Fruit fly (Drosophila melanogaster) whole organism, embryonic: ENCODE measurements around the gene CG32259.
A peak's percentile ranks its signal among the peaks of the same experiment; 100 is the strongest.

Experiments
- Atf-2 ChIP-seq: fragments of 200-800 bp; sonication (Bioruptor generic); optimal IDR thresholded peaks from 2 replicates; lab custom pipeline; 2016; ENCODE audit warnings: missing biosample characterization, missing genetic modification characterization
- CG11696 ChIP-seq: fragments of 200-800 bp; sonication (Bioruptor generic); IDR thresholded peaks from 2 replicates; pipeline ENCODE4 v1.3.6; 2022; ENCODE audit warnings: missing biosample characterization, missing genetic modification characterization
- CG11723 ChIP-seq: fragments of 200-800 bp; sonication (Bioruptor generic); optimal IDR thresholded peaks from 2 replicates; lab custom pipeline; 2017; ENCODE audit warnings: missing biosample characterization, mild to moderate bottlenecking, missing genetic modification characterization
- CG12744 ChIP-seq: fragments of 200-800 bp; sonication (Bioruptor generic); optimal IDR thresholded peaks from 2 replicates; lab custom pipeline; 2016; ENCODE audit warnings: missing biosample characterization, missing genetic modification characterization
- CG13287 ChIP-seq: fragments of 200-800 bp; sonication (Bioruptor generic); IDR thresholded peaks from 2 replicates; pipeline ENCODE4 v1.3.6; 2022; ENCODE audit warnings: missing biosample characterization, missing genetic modification characterization; ENCODE audit not compliant: partially characterized antibody
- CG14965 ChIP-seq: fragments of 200-800 bp; sonication (Bioruptor generic); optimal IDR thresholded peaks from 2 replicates; lab custom pipeline; 2016; ENCODE audit warnings: missing biosample characterization, missing genetic modification characterization, borderline replicate concordance
- CG15601 ChIP-seq: fragments of 200-800 bp; sonication (Bioruptor generic); optimal IDR thresholded peaks from 3 replicates; lab custom pipeline; 2019; ENCODE audit warnings: missing biosample characterization, mild to moderate bottlenecking, missing genetic modification characterization, moderate library complexity
- CG1602 ChIP-seq: fragments of 200-800 bp; sonication (Bioruptor generic); optimal IDR thresholded peaks from 3 replicates; lab custom pipeline; 2016; ENCODE audit warnings: missing biosample characterization, missing genetic modification characterization
- CG17186 ChIP-seq: fragments of 200-800 bp; sonication (Bioruptor generic); optimal IDR thresholded peaks from 3 replicates; lab custom pipeline; 2017; ENCODE audit warnings: missing biosample characterization, missing genetic modification reagents, missing genetic modification characterization
- CG17385 ChIP-seq: fragments of 200-800 bp; sonication (Bioruptor generic); optimal IDR thresholded peaks from 3 replicates; lab custom pipeline; 2018; ENCODE audit warnings: missing biosample characterization, mild to moderate bottlenecking, missing genetic modification characterization
- CG17802 ChIP-seq: fragments of 200-800 bp; sonication (Bioruptor generic); optimal IDR thresholded peaks from 2 replicates; lab custom pipeline; 2018; ENCODE audit warnings: missing biosample characterization, mild to moderate bottlenecking, missing genetic modification characterization, moderate library complexity
- CG17829 ChIP-seq: fragments of 200-800 bp; optimal IDR thresholded peaks from 2 replicates; lab custom pipeline; 2019; ENCODE audit warnings: missing biosample characterization, mild to moderate bottlenecking, missing genetic modification characterization, moderate library complexity
- CG2889 ChIP-seq: fragments of 200-800 bp; sonication (Bioruptor generic); IDR thresholded peaks from 3 replicates; pipeline ENCODE4 v1.3.6; 2022; ENCODE audit warnings: missing biosample characterization, missing genetic modification characterization
- CG3847 ChIP-seq: fragments of 200-800 bp; sonication (Bioruptor generic); IDR thresholded peaks from 2 replicates; pipeline ENCODE4 v1.3.6; 2022; ENCODE audit warnings: missing biosample characterization, missing genetic modification characterization
- CG3995 ChIP-seq: fragments of 200-800 bp; sonication (Bioruptor generic); optimal IDR thresholded peaks from 3 replicates; lab custom pipeline; 2016; ENCODE audit warnings: missing biosample characterization, missing genetic modification characterization
- CG4404 ChIP-seq: fragments of 200-800 bp; sonication (Bioruptor generic); IDR thresholded peaks from 2 replicates; pipeline ENCODE4 v1.3.6; 2022; ENCODE audit warnings: missing biosample characterization, missing genetic modification characterization
- CG4854 ChIP-seq: fragments of 200-800 bp; sonication (Bioruptor generic); optimal IDR thresholded peaks from 2 replicates; lab custom pipeline; 2016; ENCODE audit warnings: missing biosample characterization, missing genetic modification characterization, inconsistent platforms
- CG5245 ChIP-seq: fragments of 200-800 bp; sonication (Bioruptor generic); optimal IDR thresholded peaks from 3 replicates; lab custom pipeline; 2016; ENCODE audit warnings: missing biosample characterization, missing genetic modification characterization
- CG6254 ChIP-seq: fragments of 200-800 bp; sonication (Bioruptor generic); optimal IDR thresholded peaks from 3 replicates; lab custom pipeline; 2017; ENCODE audit warnings: mild to moderate bottlenecking, missing biosample characterization, missing genetic modification reagents, missing genetic modification characterization
- CG6272 ChIP-seq: fragments of 200-800 bp; sonication (Bioruptor generic); IDR thresholded peaks from 2 replicates; pipeline ENCODE4 v1.3.6; 2022; ENCODE audit warnings: missing biosample characterization, missing genetic modification characterization
- CG6689 ChIP-seq: fragments of 200-800 bp; sonication (Bioruptor generic); IDR thresholded peaks from 2 replicates; pipeline ENCODE4 v1.3.6; 2022; ENCODE audit warnings: missing biosample characterization, missing genetic modification characterization
- CG8089 ChIP-seq: fragments of 200-800 bp; sonication (Bioruptor generic); optimal IDR thresholded peaks from 3 replicates; lab custom pipeline; 2016; ENCODE audit warnings: missing biosample characterization, missing genetic modification characterization
- CG8765 ChIP-seq: fragments of 200-800 bp; sonication (Bioruptor generic); IDR thresholded peaks from 2 replicates; pipeline ENCODE4 v1.3.6; 2022; ENCODE audit warnings: missing biosample characterization, missing genetic modification characterization
- CHES-1-like ChIP-seq: fragments of 200-800 bp; sonication (Bioruptor generic); optimal IDR thresholded peaks from 2 replicates; lab custom pipeline; 2016; ENCODE audit warnings: missing biosample characterization, missing genetic modification characterization
- CTCF ChIP-seq: fragments of 200-800 bp; sonication (Bioruptor generic); optimal IDR thresholded peaks from 2 replicates; lab custom pipeline; 2017; ENCODE audit warnings: missing biosample characterization, mild to moderate bottlenecking, missing genetic modification characterization, moderate library complexity
- Dref ChIP-seq: fragments of 200-800 bp; sonication (Bioruptor generic); IDR thresholded peaks from 2 replicates; pipeline ENCODE4 v1.3.6; 2022; ENCODE audit warnings: missing biosample characterization, missing genetic modification characterization
- Fer2 ChIP-seq: fragments of 200-800 bp; sonication (Bioruptor generic); optimal IDR thresholded peaks from 2 replicates; lab custom pipeline; 2018; ENCODE audit warnings: missing biosample characterization, mild to moderate bottlenecking, missing genetic modification characterization, moderate library complexity
- HLH3B ChIP-seq: fragments of 200-800 bp; sonication (Bioruptor generic); IDR thresholded peaks from 2 replicates; pipeline ENCODE4 v1.3.6; 2022; ENCODE audit warnings: missing biosample characterization, missing genetic modification characterization
- Hmr ChIP-seq: fragments of 200-800 bp; sonication (Bioruptor generic); optimal IDR thresholded peaks from 3 replicates; lab custom pipeline; 2017; ENCODE audit warnings: mild to moderate bottlenecking, missing biosample characterization, missing genetic modification reagents, missing genetic modification characterization
- Hr78 ChIP-seq, 2 experiments: fragments of 200-800 bp in 1 of 2; fragments of >200 bp in 1 of 2; sonication (Bioruptor generic) in 1 of 2; optimal IDR thresholded peaks; 2 replicates each; lab custom pipeline; 2017 to 2019; ENCODE audit warnings: missing biosample characterization in 2 of 2, missing genetic modification characterization in 2 of 2, mild to moderate bottlenecking in 1 of 2, moderate library complexity in 1 of 2
- NC2α ChIP-seq: fragments of 200-800 bp; sonication (Bioruptor generic); optimal IDR thresholded peaks from 2 replicates; lab custom pipeline; 2016; ENCODE audit warnings: missing biosample characterization, missing genetic modification characterization
- Nf-YB ChIP-seq: fragments of 200-800 bp; sonication (Bioruptor generic); optimal IDR thresholded peaks from 3 replicates; lab custom pipeline; 2019; ENCODE audit warnings: missing biosample characterization, mild to moderate bottlenecking, missing genetic modification characterization, moderate library complexity
- Rfx ChIP-seq: fragments of 200-800 bp; sonication (Bioruptor generic); IDR thresholded peaks from 2 replicates; pipeline ENCODE4 v1.3.6; 2022; ENCODE audit warnings: missing biosample characterization, missing genetic modification characterization
- Sry-β ChIP-seq: fragments of 200-800 bp; sonication (Bioruptor generic); optimal IDR thresholded peaks from 2 replicates; lab custom pipeline; 2018; ENCODE audit warnings: missing biosample characterization, mild to moderate bottlenecking, missing genetic modification characterization, moderate library complexity
- YL-1 ChIP-seq: fragments of 200-800 bp; sonication (Bioruptor generic); optimal IDR thresholded peaks from 3 replicates; lab custom pipeline; 2017; ENCODE audit warnings: missing biosample characterization, mild to moderate bottlenecking, missing genetic modification characterization
- amos ChIP-seq: fragments of 200-800 bp; sonication (Bioruptor generic); IDR thresholded peaks from 2 replicates; pipeline ENCODE4 v1.3.6; 2022; ENCODE audit warnings: missing biosample characterization, missing genetic modification characterization; ENCODE audit not compliant: partially characterized antibody
- bowl ChIP-seq: fragments of 200-800 bp; sonication (Bioruptor generic); IDR thresholded peaks from 2 replicates; pipeline ENCODE4 v1.3.6; 2022; ENCODE audit warnings: missing biosample characterization, missing genetic modification characterization
- caup ChIP-seq: fragments of 200-800 bp; sonication (Bioruptor generic); optimal IDR thresholded peaks from 3 replicates; lab custom pipeline; 2017; ENCODE audit warnings: missing biosample characterization, mild to moderate bottlenecking, missing genetic modification characterization, moderate library complexity; ENCODE audit not compliant: severe bottlenecking
- ewg ChIP-seq: fragments of 200-800 bp; sonication (Bioruptor generic); optimal IDR thresholded peaks from 3 replicates; lab custom pipeline; 2017; ENCODE audit warnings: mild to moderate bottlenecking, missing biosample characterization, missing genetic modification reagents, missing genetic modification characterization
- eyg ChIP-seq: fragments of 200-800 bp; sonication (Bioruptor generic); optimal IDR thresholded peaks from 3 replicates; lab custom pipeline; 2016; ENCODE audit warnings: missing biosample characterization, missing genetic modification characterization
- hkb ChIP-seq, 2 experiments: fragments of 200-800 bp in 1 of 2; fragments of >200 bp in 1 of 2; sonication (Bioruptor generic) in 1 of 2; IDR thresholded peaks in 1 of 2; optimal IDR thresholded peaks in 1 of 2; 2 replicates each; pipeline versions ENCODE4 v1.3.6 to Lab custom; 2017 to 2022; ENCODE audit warnings: missing biosample characterization in 1 of 2, missing genetic modification characterization in 1 of 2
- luna ChIP-seq: fragments of 200-800 bp; sonication (Bioruptor generic); optimal IDR thresholded peaks from 2 replicates; lab custom pipeline; 2016; ENCODE audit warnings: missing biosample characterization, missing genetic modification characterization
- mld ChIP-seq: fragments of 200-800 bp; sonication (Bioruptor generic); IDR thresholded peaks from 3 replicates; pipeline ENCODE4 v1.3.6; 2022; ENCODE audit warnings: missing biosample characterization, missing genetic modification characterization; ENCODE audit not compliant: partially characterized antibody
- peb ChIP-seq: fragments of 200-800 bp; sonication (Bioruptor generic); IDR thresholded peaks from 2 replicates; pipeline ENCODE4 v1.3.6; 2022; ENCODE audit warnings: missing biosample characterization, missing genetic modification characterization
- sens-2 ChIP-seq: fragments of 200-800 bp; sonication (Bioruptor generic); IDR thresholded peaks from 2 replicates; pipeline ENCODE4 v1.3.6; 2022; ENCODE audit warnings: missing biosample characterization, missing genetic modification characterization
- sr ChIP-seq: fragments of 200-800 bp; sonication (Bioruptor generic); IDR thresholded peaks from 3 replicates; pipeline ENCODE4 v1.3.6; 2022; ENCODE audit warnings: missing biosample characterization, missing genetic modification characterization
- ssp ChIP-seq: fragments of 200-800 bp; sonication (Bioruptor generic); IDR thresholded peaks from 2 replicates; pipeline ENCODE4 v1.3.6; 2022; ENCODE audit warnings: missing biosample characterization, missing genetic modification characterization
- tap ChIP-seq: fragments of 200-800 bp; optimal IDR thresholded peaks from 3 replicates; lab custom pipeline; 2019; ENCODE audit warnings: missing biosample characterization, mild to moderate bottlenecking, missing genetic modification characterization, moderate library complexity
- trem ChIP-seq: fragments of 200-800 bp; optimal IDR thresholded peaks from 3 replicates; lab custom pipeline; 2019; ENCODE audit warnings: missing biosample characterization, mild to moderate bottlenecking, missing genetic modification characterization, moderate library complexity
- vfl ChIP-seq: fragments of 200-800 bp; sonication (Bioruptor generic); optimal IDR thresholded peaks from 2 replicates; lab custom pipeline; 2016; ENCODE audit warnings: missing biosample characterization, missing genetic modification characterization

Gene CG32259

DNA sequence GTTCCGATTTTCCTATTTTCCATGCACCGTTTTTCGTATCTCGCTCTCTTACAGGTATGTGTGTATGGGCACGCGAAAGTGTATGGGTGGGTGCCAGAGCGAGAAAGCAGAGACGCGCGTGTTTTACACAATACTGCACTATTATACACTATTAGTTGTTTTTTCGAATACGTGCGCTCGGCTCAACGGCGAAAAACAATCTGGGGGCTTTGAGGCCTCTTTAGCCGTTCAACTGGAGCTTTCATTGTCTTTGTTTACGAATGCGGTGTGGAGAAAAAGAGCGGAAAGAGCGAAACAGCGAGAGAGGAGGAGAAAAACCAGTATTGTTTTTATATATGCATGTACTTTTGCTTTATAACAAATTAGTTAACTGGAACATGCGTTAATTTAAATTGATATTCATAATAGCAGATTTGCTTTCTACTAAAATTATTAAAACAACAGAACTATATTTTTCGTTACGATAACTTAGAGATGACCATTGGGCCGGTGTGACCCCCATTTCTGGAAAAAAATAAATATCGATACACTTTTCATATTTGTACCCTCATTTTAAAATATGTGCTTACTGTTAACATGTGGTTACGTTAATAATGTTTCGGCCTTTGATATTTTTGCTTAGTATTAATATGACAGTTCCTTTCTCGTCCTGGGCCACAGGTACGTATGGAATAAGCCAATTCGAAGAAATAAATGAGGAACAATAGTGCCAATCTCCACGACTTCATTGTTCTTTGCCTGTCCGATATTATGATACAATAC, 33.5 kb downstream of the CG32259 start, which contains the start of gene CG14995 (continued):
- no peak for TF ChIP-seq Hr78 (GFP tag; optimal IDR thresholded peaks at IDR 0.05; lab: Kevin White, UChicago)
- TF ChIP-seq caup, result peak; percentile 31
- TF ChIP-seq eyg (GFP tag; lab: Kevin White, UChicago), result no peak
- no peak for TF ChIP-seq CG4854 (GFP tag; lab: Kevin White, UChicago)
- no peak for TF ChIP-seq CG11723 (GFP tag; lab: Kevin White, UChicago)
- TF ChIP-seq CG17186 (GFP tag; lab: Kevin White, UChicago), result no peak
- TF ChIP-seq CG2889 (GFP tag; lab: Robert Waterston, UW), result no peak
- TF ChIP-seq hkb (optimal IDR thresholded peaks at IDR 0.05; lab: Kevin White, UChicago), result no peak
- TF ChIP-seq hkb (GFP tag; IDR thresholded peaks at IDR 0.05; lab: Robert Waterston, UW), result peak; percentile 43
- TF ChIP-seq CG14965, result no peak
- TF ChIP-seq CG17385 (GFP tag; lab: Kevin White, UChicago), result peak; percentile 39
- TF ChIP-seq CG3995 (GFP tag; lab: Kevin White, UChicago), result no peak
- TF ChIP-seq Nf-YB (GFP tag; lab: Kevin White, UChicago), result no peak
- TF ChIP-seq CG12744 (GFP tag; lab: Kevin White, UChicago), result no peak
- TF ChIP-seq sens-2, result no peak
- no peak for TF ChIP-seq CG8089 (GFP tag; lab: Kevin White, UChicago)
- TF ChIP-seq luna (GFP tag; lab: Kevin White, UChicago), result no peak
- TF ChIP-seq amos (GFP tag; lab: Robert Waterston, UW), result peak; percentile 78; the same call in 1 of the 2 replicates
- TF ChIP-seq sr (GFP tag; lab: Robert Waterston, UW), result no peak
- no peak for TF ChIP-seq ssp (GFP tag; lab: Robert Waterston, UW)
- TF ChIP-seq NC2α (GFP tag; lab: Kevin White, UChicago), result no peak
- no peak for TF ChIP-seq CG4404 (GFP tag; lab: Robert Waterston, UW)
- TF ChIP-seq CG6689 (GFP tag; lab: Robert Waterston, UW), result no peak
- no peak for TF ChIP-seq Fer2 (tag; lab: Kevin White, UChicago)
- TF ChIP-seq Hmr, result peak; percentile 45
- TF ChIP-seq YL-1 (GFP tag; lab: Kevin White, UChicago), result no peak
- no peak for TF ChIP-seq bowl (GFP tag; lab: Robert Waterston, UW)
- peak; percentile 78 for TF ChIP-seq Dref (GFP tag; lab: Robert Waterston, UW)
- TF ChIP-seq vfl (GFP tag; lab: Kevin White, UChicago), result no peak
- TF ChIP-seq tap (tag; lab: Kevin White, UChicago), result peak; percentile 35
- peak; percentile 69 for TF ChIP-seq CG13287 (GFP tag; lab: Robert Waterston, UW)
- no peak for TF ChIP-seq CG1602
- no peak for TF ChIP-seq ewg (GFP tag; lab: Kevin White, UChicago)
- 0 out of 2 replicates have a peak, but pooled peaks have one; percentile 22 for TF ChIP-seq HLH3B (GFP tag; lab: Robert Waterston, UW)
- TF ChIP-seq CHES-1-like (GFP tag; lab: Kevin White, UChicago), result peak; percentile 25
- peak; percentile 16 for TF ChIP-seq CG15601 (tag; lab: Kevin White, UChicago)
- TF ChIP-seq CG5245 (GFP tag; lab: Kevin White, UChicago), result no peak
- TF ChIP-seq CG6254 (GFP tag; lab: Kevin White, UChicago), result no peak
- TF ChIP-seq Atf-2, result no peak
- no peak for TF ChIP-seq CG17802 (tag; lab: Kevin White, UChicago)
- TF ChIP-seq CG8765 (GFP tag; lab: Robert Waterston, UW), result no peak
- no peak for TF ChIP-seq peb
- TF ChIP-seq CTCF (GFP tag; lab: Kevin White, UChicago), result no peak
- TF ChIP-seq trem (tag; lab: Kevin White, UChicago), result no peak
- peak; percentile 13 for TF ChIP-seq CG17829 (tag; lab: Kevin White, UChicago)
- no peak for TF ChIP-seq CG6272 (GFP tag; lab: Robert Waterston, UW)
- no peak for TF ChIP-seq mld (GFP tag; lab: Robert Waterston, UW)
- TF ChIP-seq Rfx (GFP tag; lab: Robert Waterston, UW), result peak; percentile 8; the same call in 1 of the 2 replicates
- no peak for TF ChIP-seq Sry-β (GFP tag; lab: Kevin White, UChicago)
- no peak for TF ChIP-seq CG3847
- 0 out of 2 replicates have a peak, but pooled peaks have one; percentile 30 for TF ChIP-seq CG11696 (GFP tag; lab: Robert Waterston, UW)
